Worm (Caenorhabditis elegans): ENCODE measurements around the gene F49E8.6.
"Not testable (repeated sequence)": the region's sequence is repeated elsewhere in the genome, so short reads cannot be mapped to it uniquely, and the experiment has no call there.

Gene F49E8.6

ce11 chrIV:7554351-7554750, at the start of gene F49E8.6:
TSS of gene F49E8.6 (minus strand) at chrIV:7554667.
- TF ChIP-seq W03F9.2 (tag; optimal IDR thresholded peaks at IDR 0.05), result no peak
- no peak for TF ChIP-seq dao-5 (tag; optimal IDR thresholded peaks at IDR 0.05)
- TF ChIP-seq him-1 (tag; optimal IDR thresholded peaks at IDR 0.05), result no peak

- TF ChIP-seq W03F9.2 (tag; optimal IDR thresholded peaks at IDR 0.05), result no peak
Measured at ce11 chrIV:7588631-7589030, 34.2 kb upstream of the F49E8.6 start, which contains the start of gene cla-1. TSS of gene cla-1 (plus strand) at chrIV:7588931.

- TF ChIP-seq him-1 (tag; optimal IDR thresholded peaks at IDR 0.05), result no peak
- no peak for TF ChIP-seq W03F9.2 (tag; optimal IDR thresholded peaks at IDR 0.05)
- TF ChIP-seq dao-5 (tag; optimal IDR thresholded peaks at IDR 0.05), result no peak
Measured at ce11 chrIV:7586972-7587371, 32.5 kb upstream of the F49E8.6 start.

- TF ChIP-seq dao-5 (tag; optimal IDR thresholded peaks at IDR 0.05), result no peak
- no peak for TF ChIP-seq W03F9.2 (tag; optimal IDR thresholded peaks at IDR 0.05)
- peak; percentile 14 for TF ChIP-seq him-1 (tag; optimal IDR thresholded peaks at IDR 0.05)
Measured at ce11 chrIV:7585273-7585882, 30.9 kb upstream of the F49E8.6 start.

- TF ChIP-seq dao-5 (tag; optimal IDR thresholded peaks at IDR 0.05), result no peak
- peak; percentile 95 for TF ChIP-seq W03F9.2 (tag; optimal IDR thresholded peaks at IDR 0.05)
Measured at ce11 chrIV:7580062-7580614, 25.7 kb upstream of the F49E8.6 start, which contains the start of the genes cec-5 and nol-10. TSS of gene cec-5 (minus strand) at chrIV:7580112. TSS of gene nol-10 (plus strand) at chrIV:7580597.

- TF ChIP-seq dao-5 (tag; optimal IDR thresholded peaks at IDR 0.05), result no peak
- TF ChIP-seq him-1 (tag; optimal IDR thresholded peaks at IDR 0.05), result no peak
- no peak for TF ChIP-seq W03F9.2 (tag; optimal IDR thresholded peaks at IDR 0.05)
Measured at ce11 chrIV:7578281-7578680, 23.8 kb upstream of the F49E8.6 start, which contains the start of gene F32E10.5. TSS of gene F32E10.5 (minus strand) at chrIV:7578381.

ce11 chrIV:7575147-7575768, 20.8 kb upstream of the F49E8.6 start, which contains the start of gene cec-4:
TSS of gene cec-4 (plus strand) at chrIV:7575718.
- TF ChIP-seq W03F9.2 (tag; optimal IDR thresholded peaks at IDR 0.05) (no peak), him-1 (tag; optimal IDR thresholded peaks at IDR 0.05) (no peak), dao-5 (tag; optimal IDR thresholded peaks at IDR 0.05) (no peak)

- TF ChIP-seq him-1 (tag; optimal IDR thresholded peaks at IDR 0.05) (peak; percentile 90), W03F9.2 (tag; optimal IDR thresholded peaks at IDR 0.05) (peak; percentile 76), dao-5 (tag; optimal IDR thresholded peaks at IDR 0.05) (peak; percentile 90)
Measured at ce11 chrIV:7573944-7574343, 19.5 kb upstream of the F49E8.6 start.

ce11 chrIV:7568593-7568992, 14.1 kb upstream of the F49E8.6 start, which contains the start of gene clec-180:
TSS of gene clec-180 (plus strand) at chrIV:7568893.
- TF ChIP-seq dao-5 (tag; optimal IDR thresholded peaks at IDR 0.05), result no peak
- no peak for TF ChIP-seq him-1 (tag; optimal IDR thresholded peaks at IDR 0.05)
- no peak for TF ChIP-seq W03F9.2 (tag; optimal IDR thresholded peaks at IDR 0.05)

- TF ChIP-seq dao-5 (tag; optimal IDR thresholded peaks at IDR 0.05) (no peak), him-1 (tag; optimal IDR thresholded peaks at IDR 0.05) (no peak), W03F9.2 (tag; optimal IDR thresholded peaks at IDR 0.05) (no peak)
Measured at ce11 chrIV:7567557-7568010, 13.1 kb upstream of the F49E8.6 start, which contains the start of gene F32E10.8. TSS of gene F32E10.8 (plus strand) at chrIV:7567607.

ce11 chrIV:7563850-7564249, 9.4 kb upstream of the F49E8.6 start, which contains the start of gene F32E10.9:
TSS of gene F32E10.9 (minus strand) at chrIV:7563950.
- not testable (repeated sequence) for TF ChIP-seq him-1, dao-5, W03F9.2 (tag; optimal IDR thresholded peaks at IDR 0.05)

ce11 chrIV:7561614-7562142, 7.2 kb upstream of the F49E8.6 start, which contains the start of gene ima-3:
TSS of gene ima-3 (minus strand) at chrIV:7561664.
- TF ChIP-seq dao-5 (tag; optimal IDR thresholded peaks at IDR 0.05) (no peak), W03F9.2 (tag; optimal IDR thresholded peaks at IDR 0.05) (peak; percentile 27)

- TF ChIP-seq dao-5 (tag; optimal IDR thresholded peaks at IDR 0.05) (no peak), W03F9.2 (tag; optimal IDR thresholded peaks at IDR 0.05) (no peak), him-1 (tag; optimal IDR thresholded peaks at IDR 0.05) (no peak)
Measured at ce11 chrIV:7559237-7559636, 4.8 kb upstream of the F49E8.6 start.

ce11 chrIV:7558653-7559052, 4.2 kb upstream of the F49E8.6 start:
- TF ChIP-seq W03F9.2 (tag; optimal IDR thresholded peaks at IDR 0.05) (no peak), him-1 (tag; optimal IDR thresholded peaks at IDR 0.05) (no peak), dao-5 (tag; optimal IDR thresholded peaks at IDR 0.05) (no peak)

Measured in whole organism, L4/young adult.